Worm (Caenorhabditis elegans): Measurements from ENCODE around the gene C29A12.6.
A peak's percentile ranks its signal among the peaks of the same experiment; 100 is the strongest.

Gene C29A12.6

ce11 chrV:10846893-10847292 is at the start of gene C29A12.6:
Gene C29A12.6 (plus strand): TSS chrV:10847193.
- TF ChIP-seq W03F9.2 (tag; optimal IDR thresholded peaks at IDR 0.05): no peak
- TF ChIP-seq him-1 (tag; optimal IDR thresholded peaks at IDR 0.05): no peak
- TF ChIP-seq dao-5 (tag; optimal IDR thresholded peaks at IDR 0.05): no peak

- TF ChIP-seq W03F9.2 (tag; optimal IDR thresholded peaks at IDR 0.05): no peak
- no peak for TF ChIP-seq him-1 (tag; optimal IDR thresholded peaks at IDR 0.05)
- TF ChIP-seq dao-5 (tag; optimal IDR thresholded peaks at IDR 0.05): no peak
Observed at ce11 chrV:10798090-10798489, 48.9 kb upstream of the C29A12.6 start, which contains the start of gene srh-184. Gene srh-184 (minus strand): TSS chrV:10798190.

DNA sequence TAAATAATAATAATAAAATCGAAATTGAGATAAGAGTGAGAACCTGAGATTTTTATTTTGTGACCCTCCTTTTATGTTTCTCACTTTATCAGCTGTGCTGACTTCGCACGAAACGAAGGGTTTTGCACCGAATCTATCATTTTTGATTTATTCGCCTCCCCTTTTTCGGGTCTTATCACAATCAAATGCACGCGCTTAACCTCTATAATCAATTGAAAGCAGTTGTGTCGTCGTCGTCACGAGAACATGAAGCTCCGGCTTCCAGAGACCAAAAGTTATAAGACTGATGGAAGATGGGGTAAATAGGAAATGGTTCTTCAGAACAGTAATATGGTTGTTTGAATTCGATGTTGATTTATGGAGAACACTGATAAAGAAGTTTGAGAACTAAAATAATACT is 45.8 kb upstream of the C29A12.6 start, which contains the start of gene D1054.18:
Gene D1054.18 (minus strand): TSS at position 45 of the 400 bp plus-strand sequence.
- TF ChIP-seq him-1 (tag; optimal IDR thresholded peaks at IDR 0.05) (no peak), W03F9.2 (tag; optimal IDR thresholded peaks at IDR 0.05) (no peak), dao-5 (tag; optimal IDR thresholded peaks at IDR 0.05) (no peak)

- TF ChIP-seq dao-5 (tag; optimal IDR thresholded peaks at IDR 0.05): no peak
- no peak for TF ChIP-seq him-1 (tag; optimal IDR thresholded peaks at IDR 0.05)
- peak; percentile 1 for TF ChIP-seq W03F9.2 (tag; optimal IDR thresholded peaks at IDR 0.05)
Observed at ce11 chrV:10802060-10802459, 44.9 kb upstream of the C29A12.6 start.

DNA sequence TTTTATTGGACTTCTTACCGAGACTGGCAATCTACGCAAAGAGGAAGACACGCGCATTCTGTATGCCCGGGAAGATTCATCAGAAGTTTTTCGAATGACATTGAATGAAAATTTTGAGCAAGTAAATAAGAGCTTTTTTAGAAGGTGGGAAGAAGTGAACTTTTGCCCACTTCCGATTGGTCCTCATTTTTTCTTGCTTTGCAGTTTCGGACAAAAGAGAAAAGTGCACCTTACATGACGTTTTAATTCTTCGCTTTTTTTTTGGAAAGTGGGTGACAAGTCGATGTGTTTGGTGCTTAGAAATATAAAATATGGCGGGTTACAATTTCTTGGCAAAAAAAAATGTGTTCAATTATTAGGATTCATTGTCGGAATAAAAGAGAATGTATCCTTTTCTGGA is 42.6 kb upstream of the C29A12.6 start, which contains the start of gene secs-1:
Gene secs-1 (minus strand): TSS at position 101 of the 400 bp plus-strand sequence.
- TF ChIP-seq dao-5 (tag; optimal IDR thresholded peaks at IDR 0.05) (no peak), W03F9.2 (tag; optimal IDR thresholded peaks at IDR 0.05) (no peak), him-1 (tag; optimal IDR thresholded peaks at IDR 0.05) (no peak)

DNA sequence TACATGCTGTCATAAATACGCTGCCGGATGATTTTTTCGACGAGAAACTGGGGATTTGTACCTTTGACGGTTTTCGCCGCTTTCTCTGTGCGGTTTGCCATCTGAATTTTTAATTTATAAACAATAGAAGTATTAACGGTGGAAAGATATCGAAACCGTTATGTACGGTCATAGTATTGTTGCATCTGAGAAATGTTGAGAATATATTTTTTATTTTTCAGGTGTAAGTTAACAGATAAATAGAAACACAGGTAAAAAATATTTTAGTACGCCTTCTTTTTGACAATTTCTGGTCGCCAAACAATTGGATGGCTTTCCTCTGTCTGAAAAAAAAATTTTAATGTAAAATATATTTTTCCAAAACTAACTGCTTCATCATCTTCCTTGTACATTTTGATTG is 41.1 kb upstream of the C29A12.6 start, which contains the start of gene prp-38:
Gene prp-38 (minus strand): TSS at position 101 of the 400 bp plus-strand sequence.
- TF ChIP-seq dao-5 (tag; optimal IDR thresholded peaks at IDR 0.05) (no peak), W03F9.2 (tag; optimal IDR thresholded peaks at IDR 0.05) (no peak), him-1 (tag; optimal IDR thresholded peaks at IDR 0.05) (no peak)

DNA sequence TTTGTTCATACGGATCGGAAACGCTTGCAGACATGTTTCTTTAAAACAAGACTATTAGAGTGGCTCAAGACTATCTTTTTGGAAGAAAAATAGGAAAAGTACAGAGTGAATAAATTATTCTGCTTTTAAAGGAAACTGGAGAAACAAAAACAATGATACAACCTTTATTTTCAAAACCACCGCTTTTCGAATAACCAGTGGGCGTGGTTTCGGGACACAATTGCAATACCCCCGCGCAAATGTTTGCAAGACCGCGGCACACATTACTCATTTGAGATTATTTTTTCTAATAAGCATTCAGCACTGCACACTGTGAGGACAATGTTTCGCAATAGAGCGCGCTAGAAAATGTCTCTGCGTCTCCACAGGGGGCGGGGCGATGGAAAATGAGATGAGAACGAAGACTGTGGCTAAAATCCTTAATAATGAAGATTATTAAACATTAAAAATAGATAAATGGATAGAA is 39.1 kb upstream of the C29A12.6 start, which contains the start of gene plrg-1:
Gene plrg-1 (minus strand): TSS at position 51 of the 466 bp plus-strand sequence.
- peak; percentile 92 for TF ChIP-seq W03F9.2 (tag; optimal IDR thresholded peaks at IDR 0.05)
- TF ChIP-seq dao-5 (tag; optimal IDR thresholded peaks at IDR 0.05): peak; percentile 29
- TF ChIP-seq him-1 (tag; optimal IDR thresholded peaks at IDR 0.05): peak; percentile 33

- TF ChIP-seq dao-5 (tag; optimal IDR thresholded peaks at IDR 0.05) (no peak), him-1 (tag; optimal IDR thresholded peaks at IDR 0.05) (no peak), W03F9.2 (tag; optimal IDR thresholded peaks at IDR 0.05) (no peak)
Observed at ce11 chrV:10811763-10812162, 35.2 kb upstream of the C29A12.6 start, which contains the start of gene C29A12.22. Gene C29A12.22 (plus strand): TSS chrV:10812063.

DNA sequence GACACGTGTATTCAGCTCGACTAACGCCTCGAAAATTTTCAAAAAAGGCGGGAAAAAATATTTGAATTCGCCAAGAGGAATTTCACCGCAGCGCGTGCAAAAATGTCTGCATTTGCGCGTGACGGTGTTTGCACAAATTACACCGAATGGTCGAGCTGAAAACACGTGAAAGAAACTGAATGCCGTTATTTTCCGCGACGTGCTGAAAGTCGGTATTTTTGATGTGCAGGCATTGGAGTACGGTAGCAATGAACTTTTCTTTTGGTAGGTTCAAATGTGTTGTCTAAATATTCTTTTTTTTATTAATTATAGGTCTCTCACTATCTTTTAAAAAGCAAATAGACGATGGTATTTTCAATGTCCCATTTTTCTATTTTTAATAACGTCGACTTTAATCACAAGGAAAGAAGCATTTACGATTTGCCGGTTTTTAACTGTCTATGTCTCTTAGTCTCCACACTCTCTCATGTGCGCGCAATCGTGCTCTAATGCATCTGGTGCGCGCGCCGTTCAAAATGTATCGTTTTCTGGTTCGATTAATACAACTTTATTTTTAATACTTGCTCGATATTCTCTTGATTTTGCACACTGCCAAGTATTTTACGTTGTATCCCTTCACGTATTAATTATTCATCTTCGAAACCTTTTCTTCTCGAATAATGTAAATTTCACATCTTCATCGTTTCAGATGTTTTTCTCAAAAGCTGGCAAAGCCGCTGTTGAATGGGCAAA is 33.4 kb upstream of the C29A12.6 start, which contains the start of the genes C29A12.1 and lig-1:
Gene C29A12.1 (minus strand): TSS at position 63 of the 732 bp plus-strand sequence.
Gene lig-1 (plus strand): TSS at position 682 of the 732 bp plus-strand sequence.
- peak; percentile 21 for TF ChIP-seq W03F9.2 (tag; optimal IDR thresholded peaks at IDR 0.05)
- no peak for TF ChIP-seq him-1 (tag; optimal IDR thresholded peaks at IDR 0.05)

DNA sequence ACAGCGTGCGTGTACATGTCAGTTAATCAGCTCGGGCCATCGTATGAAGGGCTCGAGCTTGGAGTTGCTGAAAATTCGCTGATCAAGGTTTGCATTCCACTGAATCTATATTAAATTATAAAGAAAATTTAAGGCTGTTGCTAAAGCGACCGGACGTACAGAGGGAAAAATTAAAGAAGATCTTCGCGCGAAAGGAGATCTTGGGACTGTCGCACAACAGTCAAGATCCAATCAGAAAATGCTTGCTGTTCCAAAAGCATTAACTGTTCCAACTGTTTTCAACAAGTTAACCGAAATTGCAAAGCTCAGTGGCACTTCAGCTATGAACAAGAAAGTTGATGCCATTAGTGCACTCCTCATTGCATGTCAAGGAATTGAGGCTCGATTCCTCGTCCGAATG is 32.7 kb upstream of the C29A12.6 start:
- TF ChIP-seq W03F9.2 (tag; optimal IDR thresholded peaks at IDR 0.05): no peak
- TF ChIP-seq him-1 (tag; optimal IDR thresholded peaks at IDR 0.05): no peak
- no peak for TF ChIP-seq dao-5 (tag; optimal IDR thresholded peaks at IDR 0.05)

- TF ChIP-seq W03F9.2 (tag; optimal IDR thresholded peaks at IDR 0.05) (no peak), him-1 (tag; optimal IDR thresholded peaks at IDR 0.05) (no peak), dao-5 (tag; optimal IDR thresholded peaks at IDR 0.05) (no peak)
Observed at ce11 chrV:10816831-10817230, 30.2 kb upstream of the C29A12.6 start.

DNA sequence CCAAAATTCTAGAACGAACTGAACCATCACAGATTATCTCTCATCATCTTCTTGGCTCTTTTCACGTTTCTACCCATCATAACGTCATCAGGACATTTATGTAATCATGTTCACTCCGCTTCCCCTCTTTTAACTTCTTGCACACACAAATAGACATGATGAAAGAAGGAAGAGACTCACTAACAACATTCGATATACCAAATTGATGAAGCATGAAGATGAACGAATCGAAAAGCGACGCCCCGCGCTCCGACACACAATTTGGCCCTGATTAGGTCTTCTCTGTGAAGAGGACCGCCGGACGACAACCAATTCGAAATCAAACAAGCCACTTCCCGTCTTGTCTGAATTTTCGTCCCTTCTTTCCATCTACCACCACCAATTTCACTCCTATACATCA is 28.5 kb upstream of the C29A12.6 start:
- TF ChIP-seq W03F9.2 (tag; optimal IDR thresholded peaks at IDR 0.05) (no peak), him-1 (tag; optimal IDR thresholded peaks at IDR 0.05) (no peak), dao-5 (tag; optimal IDR thresholded peaks at IDR 0.05) (no peak)

DNA sequence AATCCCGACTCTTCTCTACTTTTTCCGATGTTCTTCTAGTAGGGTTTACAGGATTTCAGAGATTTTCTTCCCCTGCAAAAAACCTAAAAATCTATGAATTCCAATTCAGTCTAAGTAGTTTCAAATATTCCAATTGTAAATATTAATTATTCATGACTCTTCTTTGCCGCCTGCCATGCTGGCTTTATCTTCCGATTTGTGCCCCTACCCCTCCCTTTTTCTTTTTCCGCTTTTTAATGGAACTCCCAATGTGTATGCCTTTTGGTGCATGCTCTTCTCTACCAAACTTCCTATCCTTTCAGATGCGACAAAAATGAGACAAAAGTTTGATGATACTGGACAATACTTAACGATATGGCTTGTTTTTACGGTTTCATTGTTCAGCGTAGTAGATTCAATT is 22.3 kb upstream of the C29A12.6 start, which contains the start of gene nrx-1:
Gene nrx-1 (plus strand): TSS at position 301 of the 400 bp plus-strand sequence.
- no peak for TF ChIP-seq W03F9.2 (tag; optimal IDR thresholded peaks at IDR 0.05)
- no peak for TF ChIP-seq dao-5 (tag; optimal IDR thresholded peaks at IDR 0.05)
- no peak for TF ChIP-seq him-1 (tag; optimal IDR thresholded peaks at IDR 0.05)

DNA sequence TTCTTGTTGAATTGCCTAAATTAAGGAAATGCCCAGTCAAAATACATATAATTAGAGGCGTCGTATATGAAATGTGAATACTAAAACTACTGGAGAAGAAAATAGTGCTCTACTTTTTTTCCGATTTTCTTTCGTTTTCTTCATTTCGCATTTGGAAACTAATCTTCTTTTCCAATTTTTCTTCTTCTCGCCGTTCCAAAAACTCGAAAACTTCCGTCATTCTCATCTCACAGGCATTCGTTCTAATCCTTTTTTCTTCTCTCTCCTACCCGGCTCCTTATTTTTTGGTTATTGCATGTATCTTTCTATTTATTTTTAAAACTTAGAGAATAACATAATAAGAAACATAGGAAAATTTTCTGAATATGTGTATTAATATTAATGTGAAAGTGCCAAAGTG is 14.1 kb upstream of the C29A12.6 start:
- no peak for TF ChIP-seq dao-5 (tag; optimal IDR thresholded peaks at IDR 0.05)
- TF ChIP-seq him-1 (tag; optimal IDR thresholded peaks at IDR 0.05): no peak
- no peak for TF ChIP-seq W03F9.2 (tag; optimal IDR thresholded peaks at IDR 0.05)
